Worm (Caenorhabditis elegans) whole organism, L4/young adult: ENCODE measurements around the gene his-5.
"Not testable (repeated sequence)": the region's sequence is repeated elsewhere in the genome, so short reads cannot be mapped to it uniquely, and the experiment has no call there.

ENCODE experiments used
- W03F9.2 ChIP-seq: fragments of 150-350 bp; optimal IDR thresholded peaks from 2 replicates; lab custom pipeline; 2014; ENCODE audit warnings: missing biosample characterization, missing genetic modification characterization
- dao-5 ChIP-seq: sonication (generic microtip); optimal IDR thresholded peaks from 2 replicates; lab custom pipeline; 2016; ENCODE audit warnings: missing genotype, missing genetic modification characterization, moderate library complexity, missing compliant biosample characterization
- him-1 ChIP-seq: sonication (generic microtip); optimal IDR thresholded peaks from 2 replicates; lab custom pipeline; 2016; ENCODE audit warnings: missing genotype, missing genetic modification reagents, missing genetic modification characterization, missing compliant biosample characterization

Gene his-5

DNA sequence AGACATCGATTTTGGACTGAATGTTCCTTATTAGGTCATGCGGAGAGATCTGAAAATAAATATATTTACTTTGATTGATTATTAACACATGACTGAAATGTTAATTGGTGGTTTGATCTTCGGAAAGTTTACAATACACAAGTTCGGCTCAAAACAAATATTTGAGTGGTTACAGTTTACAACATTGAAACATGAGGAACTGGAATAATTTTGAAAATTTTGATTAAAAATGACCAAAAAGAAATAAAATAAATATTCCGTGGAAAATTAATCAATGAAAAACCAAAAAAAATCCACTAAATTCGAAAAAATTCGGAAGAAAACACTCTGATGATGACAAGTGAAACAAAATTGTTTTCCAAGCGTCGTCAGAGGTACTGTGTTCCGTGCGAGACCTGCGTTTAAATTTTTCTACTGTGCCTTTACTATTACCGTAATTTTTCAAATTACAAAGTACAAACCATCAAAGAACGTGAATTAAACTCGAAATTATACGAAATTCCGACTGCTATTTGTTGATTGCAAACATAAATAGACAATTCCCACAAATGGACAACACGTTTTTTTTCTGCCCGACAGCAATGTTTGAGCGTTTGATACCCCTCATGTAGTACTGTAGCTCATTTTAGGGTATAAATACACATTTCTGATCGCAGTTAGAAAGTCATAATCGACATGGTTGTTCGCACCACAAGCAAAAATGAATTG, 14.0 kb upstream of the his-5 start, which contains the start of the genes F45F2.11 and otpl-7:
Gene F45F2.11, minus strand, starts transcription at position 51 of the 708 bp plus-strand sequence.
Gene otpl-7, plus strand, starts transcription at position 658 of the 708 bp plus-strand sequence.
- TF ChIP-seq him-1 (tag; lab: Kevin White, UChicago) (no peak), dao-5 (tag; lab: Kevin White, UChicago) (no peak), W03F9.2 (tag; lab: Kevin White, UChicago) (no peak)

DNA sequence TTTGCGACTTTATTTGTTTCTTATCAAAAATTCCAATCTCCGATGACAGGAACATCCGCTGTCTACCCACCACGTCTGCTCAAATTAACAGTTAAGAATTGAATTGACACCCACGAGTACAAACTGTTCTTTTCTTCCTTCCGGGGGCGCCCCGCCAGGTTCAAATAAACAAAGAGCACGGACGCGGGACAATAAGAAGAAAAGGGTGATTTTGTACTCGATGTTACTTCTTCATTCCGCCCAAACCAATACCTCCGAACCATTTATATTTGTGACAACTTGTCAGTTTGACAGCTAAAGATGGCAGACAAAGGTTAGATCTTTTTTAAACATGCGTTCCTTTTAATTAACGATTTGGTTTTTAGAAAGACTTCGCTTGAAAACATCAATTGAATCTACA, 9.2 kb upstream of the his-5 start, which contains the start of gene otpl-6:
Gene otpl-6, plus strand, starts transcription at position 301 of the 400 bp plus-strand sequence.
- TF ChIP-seq dao-5 (tag; lab: Kevin White, UChicago): no peak
- TF ChIP-seq W03F9.2 (tag; lab: Kevin White, UChicago): no peak
- TF ChIP-seq him-1 (tag; lab: Kevin White, UChicago): no peak

DNA sequence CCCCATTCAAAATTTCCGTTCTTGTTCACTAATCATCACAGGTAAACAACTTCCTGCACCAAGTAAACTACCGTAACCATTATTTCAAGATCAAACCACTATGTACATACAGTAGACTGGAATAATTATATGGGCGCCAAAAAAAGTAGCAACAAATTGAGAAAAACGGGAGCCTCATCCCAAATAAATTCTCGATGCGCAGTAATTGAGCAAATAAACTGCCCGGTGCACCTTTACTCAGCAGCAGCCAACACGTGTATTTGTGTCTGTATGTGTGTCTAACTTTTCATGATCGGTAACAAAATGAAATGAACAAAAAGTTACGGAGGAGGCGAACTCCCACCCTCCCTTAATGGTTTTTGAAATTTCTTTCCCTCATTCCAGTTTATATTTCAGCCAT, 5.8 kb upstream of the his-5 start, which contains the start of gene otpl-5:
Gene otpl-5, plus strand, starts transcription at position 301 of the 400 bp plus-strand sequence.
- no peak for TF ChIP-seq W03F9.2 (tag; lab: Kevin White, UChicago)

DNA sequence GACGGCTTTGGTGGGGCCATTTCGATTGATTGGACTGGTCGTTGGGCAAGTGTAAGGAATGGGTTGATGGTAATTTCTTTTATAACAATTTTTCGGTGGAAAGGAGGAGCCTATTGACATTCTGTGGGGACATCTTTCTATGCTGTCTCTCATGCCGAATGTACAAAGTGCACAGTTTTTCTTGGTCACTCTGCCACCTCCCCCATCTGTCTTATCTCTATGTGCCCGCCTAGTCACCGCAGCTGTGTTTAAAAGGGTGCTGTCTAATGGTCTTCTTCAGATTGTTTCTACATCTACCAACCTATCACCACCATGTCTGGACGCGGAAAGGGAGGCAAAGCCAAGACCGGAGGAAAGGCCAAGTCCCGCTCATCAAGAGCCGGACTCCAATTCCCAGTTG, 1.9 kb upstream of the his-5 start, which contains the start of the genes his-8 and his-7:
Gene his-8, minus strand, starts transcription at position 20 of the 400 bp plus-strand sequence.
Gene his-7, plus strand, starts transcription at position 313 of the 400 bp plus-strand sequence.
- TF ChIP-seq dao-5, him-1, W03F9.2 (tag; lab: Kevin White, UChicago): not testable (repeated sequence)

DNA sequence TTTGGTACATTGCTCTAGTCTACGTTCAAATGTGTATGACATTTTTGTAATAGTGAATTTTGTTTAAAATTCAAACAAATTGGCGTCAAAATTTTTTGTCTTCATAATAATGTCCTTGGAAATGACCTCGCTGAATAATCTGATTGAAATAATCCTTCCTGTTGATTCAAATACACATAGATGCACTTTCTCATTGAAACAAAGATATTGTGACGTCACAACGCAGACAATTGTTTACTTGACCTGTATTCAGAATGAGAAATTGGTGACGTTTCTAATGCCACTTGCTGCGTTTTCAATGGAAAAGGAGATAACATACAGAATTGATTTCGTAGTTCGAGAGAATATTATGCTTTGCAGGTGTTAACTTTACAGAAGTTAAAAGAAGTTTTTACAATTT, 1.1 kb upstream of the his-5 start:
- TF ChIP-seq W03F9.2 (tag; lab: Kevin White, UChicago): no peak
- TF ChIP-seq him-1 (tag; lab: Kevin White, UChicago): no peak
- no peak for TF ChIP-seq dao-5 (tag; lab: Kevin White, UChicago)

DNA sequence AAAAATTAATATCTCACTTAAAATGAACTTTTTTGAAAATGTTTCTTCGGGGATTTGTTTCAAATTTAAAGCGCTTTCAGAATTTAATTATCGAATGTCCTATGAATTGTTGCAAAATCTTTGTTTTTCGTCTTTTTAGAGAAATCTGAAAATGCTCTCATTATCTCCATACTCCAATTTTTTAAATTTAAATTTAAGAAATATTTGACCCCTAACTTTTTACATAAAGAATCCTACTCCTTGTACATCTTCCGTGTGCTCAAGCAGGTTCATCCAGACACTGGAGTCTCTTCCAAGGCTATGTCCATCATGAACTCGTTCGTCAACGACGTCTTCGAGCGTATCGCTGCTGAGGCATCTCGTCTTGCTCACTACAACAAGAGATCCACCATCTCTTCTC, 1.2 kb downstream of the his-5 start, which contains the start of gene his-39:
Gene his-39, plus strand, starts transcription at position 301 of the 400 bp plus-strand sequence.
- TF ChIP-seq W03F9.2 (tag; lab: Kevin White, UChicago): no peak
- no peak for TF ChIP-seq him-1 (tag; lab: Kevin White, UChicago)
- no peak for TF ChIP-seq dao-5 (tag; lab: Kevin White, UChicago)

DNA sequence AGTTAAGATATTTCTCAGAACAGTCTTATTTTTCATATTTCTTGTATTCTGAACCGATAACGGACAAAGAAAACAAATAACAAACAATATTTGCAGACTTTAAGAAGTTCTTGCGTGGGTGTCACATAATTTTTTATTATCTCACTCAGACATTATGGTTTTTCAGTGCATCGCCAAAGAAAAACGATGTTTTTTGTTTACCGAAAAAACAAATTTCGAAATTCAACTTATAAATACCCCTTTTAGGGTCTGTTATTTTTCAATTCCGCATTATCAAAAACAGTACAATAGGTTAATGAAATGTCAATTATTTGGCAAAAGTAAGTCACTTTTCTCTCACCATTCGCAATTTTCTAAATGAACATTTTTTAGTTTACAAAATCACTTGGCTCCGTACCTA, 2.0 kb downstream of the his-5 start, which contains the start of gene otpl-4:
Gene otpl-4, plus strand, starts transcription at position 301 of the 400 bp plus-strand sequence.
- no peak for TF ChIP-seq him-1 (tag; lab: Kevin White, UChicago)
- no peak for TF ChIP-seq dao-5 (tag; lab: Kevin White, UChicago)
- no peak for TF ChIP-seq W03F9.2 (tag; lab: Kevin White, UChicago)

DNA sequence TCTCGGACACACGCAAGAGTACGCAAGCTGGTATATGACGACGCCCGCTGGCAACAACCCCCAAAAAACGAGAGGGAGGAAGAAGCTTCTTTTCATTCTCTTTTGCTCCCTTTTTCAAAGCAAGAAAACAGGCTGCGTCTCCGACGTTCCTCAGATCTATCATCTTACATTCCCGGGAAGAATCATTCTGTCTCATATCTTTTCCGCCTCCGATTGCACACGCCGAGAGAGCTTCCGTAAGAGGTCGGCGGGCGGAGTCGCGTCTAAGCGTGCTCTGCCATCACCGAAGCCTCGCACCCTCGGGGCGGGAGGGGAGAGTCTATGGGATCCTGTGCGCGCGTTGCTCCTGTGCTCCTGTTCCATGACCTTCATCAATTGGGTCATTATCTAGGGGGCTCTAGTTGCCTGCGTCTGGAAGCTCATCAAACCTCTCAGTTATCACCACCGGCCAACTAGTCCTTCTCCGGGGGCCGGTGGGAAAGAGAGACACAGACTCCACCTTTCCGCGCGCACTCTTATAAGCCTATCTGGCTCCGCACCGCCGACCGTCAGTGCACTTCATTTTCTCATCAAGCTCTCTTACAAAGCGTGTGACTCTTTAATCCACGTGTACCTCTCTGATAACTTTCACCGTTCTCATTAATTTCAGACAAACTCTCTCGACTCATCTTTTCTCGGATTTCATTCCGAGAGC, 10.7 kb downstream of the his-5 start, which contains the start of the genes slc-17.8 and asns-1:
Gene slc-17.8, minus strand, starts transcription at position 51 of the 694 bp plus-strand sequence.
Gene asns-1, plus strand, starts transcription at position 644 of the 694 bp plus-strand sequence.
- TF ChIP-seq W03F9.2 (tag; lab: Kevin White, UChicago): no peak
- TF ChIP-seq dao-5 (tag; lab: Kevin White, UChicago): no peak
- TF ChIP-seq him-1 (tag; lab: Kevin White, UChicago): no peak

DNA sequence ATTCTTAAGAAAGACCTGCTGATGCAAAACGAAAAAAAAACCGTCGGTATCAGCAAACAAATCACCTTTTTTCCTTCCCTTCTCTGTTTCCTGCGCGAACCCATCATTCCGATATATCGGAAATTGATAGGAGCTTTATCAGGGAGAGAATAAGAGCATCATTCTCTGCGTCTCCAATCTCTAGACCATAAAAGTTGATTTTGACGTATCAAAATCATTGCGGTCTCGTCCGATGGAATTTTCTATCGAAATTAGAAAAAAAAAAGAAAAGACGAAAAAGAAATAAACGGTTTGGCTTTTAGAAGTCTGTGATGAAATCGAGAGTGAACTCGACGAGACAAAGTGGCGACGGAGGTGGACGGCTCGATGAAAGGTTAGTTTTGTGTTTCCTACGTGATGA, 14.0 kb downstream of the his-5 start, which contains the start of gene stdh-4:
Gene stdh-4, plus strand, starts transcription at position 301 of the 400 bp plus-strand sequence.
- no peak for TF ChIP-seq dao-5 (tag; lab: Kevin White, UChicago)

DNA sequence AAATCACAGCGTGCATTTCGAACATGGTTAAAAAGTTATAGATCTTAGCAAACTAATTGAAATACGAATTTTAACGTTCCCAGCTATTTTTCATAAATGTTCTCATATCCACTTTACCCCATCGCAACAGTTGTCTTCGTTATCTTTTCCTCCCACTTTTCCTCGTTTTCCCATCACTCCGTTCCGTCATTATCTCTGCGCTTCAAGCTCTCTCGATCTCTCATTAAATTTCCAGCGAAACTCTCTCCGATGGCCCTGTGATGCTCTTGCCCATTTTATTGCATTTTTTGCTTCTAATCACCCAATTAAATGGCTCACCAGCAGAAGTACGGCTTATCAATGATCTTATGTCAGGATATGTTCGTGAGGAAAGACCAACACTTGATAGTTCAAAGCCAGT, 17.4 kb downstream of the his-5 start, which contains the start of gene acr-15:
Gene acr-15, plus strand, starts transcription at position 236 of the 400 bp plus-strand sequence.
- TF ChIP-seq W03F9.2 (tag; lab: Kevin White, UChicago) (no peak), dao-5 (tag; lab: Kevin White, UChicago) (no peak), him-1 (tag; lab: Kevin White, UChicago) (no peak)

DNA sequence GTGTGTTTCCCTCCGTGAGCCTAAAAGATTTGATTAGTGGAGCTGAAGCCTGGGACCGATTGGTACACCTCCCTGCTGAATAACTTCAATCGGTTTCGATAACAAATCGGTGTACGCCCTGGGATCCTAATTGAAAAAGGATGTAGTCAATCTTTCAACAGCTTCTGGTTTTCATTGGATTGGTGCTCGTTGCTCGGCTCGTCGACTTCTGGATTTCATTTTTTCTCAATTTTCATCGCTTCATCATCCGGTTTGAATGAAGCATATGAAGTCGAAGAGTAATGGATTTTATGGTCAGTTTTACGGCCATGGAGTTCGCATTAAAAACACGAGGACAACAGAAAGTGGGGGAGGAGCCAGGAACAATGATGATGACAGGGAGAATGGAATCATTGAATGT, 20.9 kb downstream of the his-5 start:
- TF ChIP-seq dao-5 (tag; lab: Kevin White, UChicago) (no peak), W03F9.2 (tag; lab: Kevin White, UChicago) (no peak), him-1 (tag; lab: Kevin White, UChicago) (no peak)

DNA sequence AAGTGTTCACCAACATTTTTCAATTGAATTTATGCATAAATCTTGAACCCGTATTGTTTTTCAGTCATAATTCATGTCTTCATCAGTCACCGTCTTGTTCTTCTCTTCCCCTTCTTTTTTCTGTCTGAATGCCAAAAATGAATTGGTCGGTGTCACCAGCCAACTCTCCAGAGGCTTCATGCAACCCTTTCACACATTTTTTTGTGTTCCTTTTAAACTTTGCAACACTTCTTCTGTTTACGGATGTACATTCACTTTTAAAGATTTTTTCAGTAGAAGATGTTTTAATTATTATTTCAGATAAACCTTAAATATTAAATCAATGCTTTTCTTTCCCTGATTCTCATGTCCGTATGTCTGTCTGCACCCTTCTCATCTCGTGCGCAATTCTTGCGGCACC, 25.9 kb downstream of the his-5 start, which contains the start of gene acr-16:
Gene acr-16, plus strand, starts transcription at position 301 of the 400 bp plus-strand sequence.
- TF ChIP-seq W03F9.2 (tag; lab: Kevin White, UChicago): no peak

DNA sequence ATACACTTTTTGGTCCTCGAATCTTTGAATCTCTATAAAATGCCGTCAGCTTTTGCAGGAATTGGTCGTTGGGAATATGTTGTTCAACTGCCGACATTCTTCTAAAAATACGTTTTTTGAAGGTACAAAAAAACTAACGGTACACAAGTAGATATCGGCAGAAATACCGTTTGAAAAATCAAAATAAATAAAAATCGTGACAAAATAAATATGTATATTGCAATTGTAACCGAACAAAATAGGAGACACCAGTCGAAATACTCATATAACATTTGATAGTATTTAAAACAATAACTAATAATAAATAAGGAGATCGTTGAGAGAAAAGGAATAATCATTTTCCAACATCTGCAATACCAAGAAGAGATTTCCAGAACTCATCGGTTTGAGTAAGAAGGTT, 30.1 kb downstream of the his-5 start, which contains the start of gene F25G6.8:
Gene F25G6.8, minus strand, starts transcription at position 101 of the 400 bp plus-strand sequence.
- no peak for TF ChIP-seq him-1 (tag; lab: Kevin White, UChicago)
- no peak for TF ChIP-seq W03F9.2 (tag; lab: Kevin White, UChicago)
- TF ChIP-seq dao-5 (tag; lab: Kevin White, UChicago): no peak
